Worm (Caenorhabditis elegans): Measurements from ENCODE around the gene ckb-2.

ce11 chrIII:4408251-4408650 is 40.5 kb downstream of the ckb-2 start, which contains the start of gene gpch-1:
- TF ChIP-seq W03F9.2 (tag; optimal IDR thresholded peaks at IDR 0.05) (no peak), dao-5 (tag; optimal IDR thresholded peaks at IDR 0.05) (no peak), him-1 (tag; optimal IDR thresholded peaks at IDR 0.05) (no peak)
